Worm (Caenorhabditis elegans) whole organism, early embryonic: ENCODE results near the gene C30G12.1.

ENCODE experiments used
- B0310.2 ChIP-seq: sonication (generic microtip); optimal IDR thresholded peaks from 2 replicates; lab custom pipeline; 2016; ENCODE audit warnings: mild to moderate bottlenecking, missing genetic modification characterization, missing compliant biosample characterization
- F13C5.2 ChIP-seq: sonication (generic microtip); optimal IDR thresholded peaks from 2 replicates; lab custom pipeline; 2017; ENCODE audit warnings: mild to moderate bottlenecking, missing genetic modification characterization, inconsistent platforms, missing compliant biosample characterization
- aly-1 ChIP-seq: sonication (generic microtip); optimal IDR thresholded peaks from 2 replicates; lab custom pipeline; 2016; ENCODE audit warnings: missing genetic modification characterization, missing compliant biosample characterization
- ama-1 ChIP-seq: fragments of 150-350 bp; optimal IDR thresholded peaks from 2 replicates; lab custom pipeline; 2014
- ceh-13 ChIP-seq: fragments of 200-800 bp; sonication (Bioruptor generic); optimal IDR thresholded peaks from 2 replicates; lab custom pipeline; 2018; ENCODE audit warnings: mild to moderate bottlenecking, missing genetic modification characterization, missing compliant biosample characterization
- ceh-36 ChIP-seq: sonication (generic microtip); optimal IDR thresholded peaks from 2 replicates; lab custom pipeline; 2016; ENCODE audit warnings: missing genetic modification characterization, inconsistent platforms, missing compliant biosample characterization
- ets-7 ChIP-seq: sonication (generic microtip); optimal IDR thresholded peaks from 2 replicates; lab custom pipeline; 2016; ENCODE audit warnings: missing genotype, missing genetic modification characterization, missing compliant biosample characterization
- flt-1 ChIP-seq: fragments of 200-800 bp; sonication (Bioruptor generic); IDR thresholded peaks from 2 replicates; pipeline ENCODE4 v1.3.6; 2022; ENCODE audit warnings: missing genetic modification characterization, missing compliant biosample characterization
- hmbx-1 ChIP-seq: sonication (generic microtip); optimal IDR thresholded peaks from 2 replicates; lab custom pipeline; 2016; ENCODE audit warnings: mild to moderate bottlenecking, missing genetic modification characterization, missing compliant biosample characterization
- pes-1 ChIP-seq: fragments of 200-800 bp; sonication (Bioruptor generic); IDR thresholded peaks from 2 replicates; pipeline ENCODE4 v1.3.6; 2022; ENCODE audit warnings: missing genetic modification reagents, missing genetic modification characterization, missing compliant biosample characterization
- scrt-1 ChIP-seq: fragments of 200-800 bp; sonication (Bioruptor generic); IDR thresholded peaks from 2 replicates; pipeline ENCODE4 v1.3.6; 2022; ENCODE audit warnings: missing genetic modification characterization, missing compliant biosample characterization
- tbx-11 ChIP-seq: fragments of 200-800 bp; sonication (Bioruptor generic); IDR thresholded peaks from 2 replicates; pipeline ENCODE4 v1.3.6; 2022; ENCODE audit warnings: missing genetic modification characterization, missing compliant biosample characterization
- tbx-37 ChIP-seq: fragments of 200-800 bp; sonication (Bioruptor generic); conservative IDR thresholded peaks from 2 replicates; pipeline ENCODE4 v1.3.6; 2022; ENCODE audit warnings: missing genetic modification reagents, missing genetic modification characterization, missing compliant biosample characterization
- tra-4 ChIP-seq: sonication (generic microtip); optimal IDR thresholded peaks from 2 replicates; lab custom pipeline; 2017; ENCODE audit warnings: missing genetic modification characterization, missing compliant biosample characterization

C30G12.1 gene

DNA sequence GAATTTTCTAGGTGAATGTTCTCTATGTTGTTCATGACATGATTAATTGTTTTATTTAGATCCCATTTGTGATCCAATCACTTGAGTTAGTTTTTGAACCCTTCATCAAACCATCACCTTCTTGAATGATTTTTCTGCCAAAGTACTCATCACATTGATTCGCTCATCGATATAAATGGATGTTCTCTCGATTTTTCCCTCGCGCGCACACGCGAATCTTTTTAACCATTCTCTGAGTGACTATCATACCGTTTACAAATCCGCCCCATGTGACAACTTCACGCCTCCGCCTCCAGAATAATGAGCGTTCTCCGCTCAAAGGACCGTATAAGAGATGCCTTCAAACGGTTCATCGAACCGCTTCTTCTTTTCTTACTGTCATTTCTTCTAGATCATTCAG, 43.7 kb downstream of the C30G12.1 start:
- TF ChIP-seq ama-1 (lab: Kevin White, UChicago) (no peak), F13C5.2 (no peak)

DNA sequence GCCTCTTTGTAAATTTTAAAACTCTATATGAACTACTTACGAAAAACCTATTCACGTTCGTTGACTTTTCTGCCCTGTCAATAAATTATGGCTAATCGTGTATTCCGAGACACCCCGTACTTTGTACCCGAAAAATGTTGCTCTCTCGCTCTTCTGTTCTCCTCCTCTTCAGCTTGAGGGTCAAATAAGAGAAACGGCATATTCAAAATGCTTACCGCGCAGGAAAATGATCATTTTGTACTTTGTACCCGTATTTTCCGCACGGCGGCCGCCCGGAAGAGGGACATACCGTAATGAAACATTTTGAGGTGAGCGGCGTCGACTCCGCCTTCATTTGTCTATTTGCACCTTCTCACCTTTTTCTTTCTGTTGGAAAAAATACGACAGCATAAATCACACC, 44.5 kb downstream of the C30G12.1 start:
- no peak for TF ChIP-seq aly-1 (tag; lab: Kevin White, UChicago)
- TF ChIP-seq hmbx-1 (tag; lab: Kevin White, UChicago) = no peak
- TF ChIP-seq ets-7 (tag; lab: Kevin White, UChicago) = no peak
- TF ChIP-seq scrt-1 (GFP tag; lab: Robert Waterston, UW) = no peak
- no peak for TF ChIP-seq ama-1 (lab: Kevin White, UChicago)
- TF ChIP-seq flt-1 (GFP tag; lab: Robert Waterston, UW) = no peak
- no peak for TF ChIP-seq ceh-13 (GFP tag; lab: Kevin White, UChicago)
- TF ChIP-seq B0310.2 (tag; lab: Kevin White, UChicago) = no peak
- TF ChIP-seq tbx-37 (GFP tag; lab: Robert Waterston, UW) = no peak
- TF ChIP-seq pes-1 = no peak

DNA sequence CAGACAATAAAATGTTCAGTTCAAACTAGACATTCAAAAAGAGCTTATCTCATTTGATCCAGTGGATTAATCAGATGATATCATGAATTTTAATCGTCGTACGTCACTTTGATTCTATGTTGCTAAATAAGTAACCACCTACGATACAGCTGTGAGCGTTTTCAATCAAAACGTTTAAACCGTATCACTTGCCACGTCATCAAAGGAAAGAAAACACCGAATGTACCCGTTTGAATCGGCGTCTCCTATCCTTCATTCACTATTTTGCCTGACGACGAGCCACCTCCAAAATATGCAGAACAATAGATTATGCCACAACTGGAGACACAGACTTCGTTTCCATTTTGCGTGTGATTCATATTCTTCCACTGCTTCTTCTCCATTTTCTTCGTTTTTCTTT, 46.7 kb downstream of the C30G12.1 start:
- TF ChIP-seq tra-4 (tag; lab: Kevin White, UChicago) = no peak
- no peak for TF ChIP-seq ama-1 (lab: Kevin White, UChicago)
- TF ChIP-seq ceh-36 (tag; lab: Kevin White, UChicago) = no peak

DNA sequence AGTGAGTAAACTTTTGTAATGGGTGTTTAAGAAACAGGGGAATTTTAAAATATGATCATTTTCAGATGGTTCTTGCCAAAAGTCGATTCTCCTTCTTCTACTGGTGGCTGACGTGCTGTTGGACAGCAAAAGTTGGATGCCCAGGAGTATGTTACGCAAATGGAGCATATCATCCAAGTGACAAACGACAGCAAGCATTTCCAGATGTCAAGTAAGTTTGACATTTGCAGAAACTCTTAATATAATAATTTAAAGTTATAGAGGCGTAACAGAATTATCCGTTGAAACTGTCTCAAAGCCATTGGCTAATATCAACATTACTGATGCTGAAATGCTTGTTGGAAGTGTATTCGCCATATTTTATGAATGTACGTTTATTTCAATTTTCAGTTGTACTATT, 48.9 kb downstream of the C30G12.1 start:
- TF ChIP-seq ets-7 (tag; lab: Kevin White, UChicago) = no peak
- no peak for TF ChIP-seq tbx-11 (GFP tag; lab: Robert Waterston, UW)
